Fruit fly (Drosophila melanogaster) whole organism, embryonic: ENCODE results near the gene mahe.

Experiments
- B-H2 ChIP-seq: fragments of 200-800 bp; sonication (Bioruptor generic); optimal IDR thresholded peaks from 2 replicates; lab custom pipeline; 2018; ENCODE audit warnings: missing biosample characterization, mild to moderate bottlenecking, missing genetic modification characterization
- CG10543 ChIP-seq: fragments of 200-800 bp; sonication (Bioruptor generic); optimal IDR thresholded peaks from 3 replicates; lab custom pipeline; 2017; ENCODE audit warnings: missing biosample characterization, mild to moderate bottlenecking, missing genetic modification characterization, moderate library complexity
- CG11085 ChIP-seq: fragments of 200-800 bp; sonication (Bioruptor generic); IDR thresholded peaks from 2 replicates; pipeline ENCODE4 v1.3.6; 2022; ENCODE audit warnings: missing biosample characterization, missing genetic modification characterization
- CG11093 ChIP-seq: fragments of 200-800 bp; sonication (Bioruptor generic); IDR thresholded peaks from 3 replicates; pipeline ENCODE4 v1.3.6; 2022; ENCODE audit warnings: missing biosample characterization, missing genetic modification characterization
- CG11398 ChIP-seq: fragments of 200-800 bp; sonication (Bioruptor generic); optimal IDR thresholded peaks from 2 replicates; lab custom pipeline; 2016; ENCODE audit warnings: missing biosample characterization, missing genetic modification characterization
- CG11504 ChIP-seq: fragments of 200-800 bp; sonication (Bioruptor generic); optimal IDR thresholded peaks from 3 replicates; lab custom pipeline; 2019; ENCODE audit warnings: missing biosample characterization, mild to moderate bottlenecking, missing genetic modification characterization, moderate library complexity
- CG12236 ChIP-seq: fragments of 200-800 bp; sonication (Bioruptor generic); optimal IDR thresholded peaks from 2 replicates; lab custom pipeline; 2016; ENCODE audit warnings: missing biosample characterization, missing genetic modification characterization
- CG15479 ChIP-seq: fragments of 200-800 bp; sonication (Bioruptor generic); optimal IDR thresholded peaks from 3 replicates; lab custom pipeline; 2019; ENCODE audit warnings: missing biosample characterization, mild to moderate bottlenecking, missing genetic modification characterization, moderate library complexity
- CG15514 ChIP-seq: fragments of 200-800 bp; sonication (Bioruptor generic); optimal IDR thresholded peaks from 3 replicates; lab custom pipeline; 2017; ENCODE audit warnings: missing biosample characterization, missing genetic modification characterization, mild to moderate bottlenecking, moderate library complexity, missing genetic modification reagents
- CG15601 ChIP-seq: fragments of 200-800 bp; sonication (Bioruptor generic); optimal IDR thresholded peaks from 3 replicates; lab custom pipeline; 2019; ENCODE audit warnings: missing biosample characterization, mild to moderate bottlenecking, missing genetic modification characterization, moderate library complexity
- CG16863 ChIP-seq: fragments of 200-800 bp; sonication (Bioruptor generic); optimal IDR thresholded peaks from 3 replicates; lab custom pipeline; 2016; ENCODE audit warnings: missing biosample characterization, missing genetic modification characterization
- CG18011 ChIP-seq: fragments of 200-800 bp; sonication (Bioruptor generic); optimal IDR thresholded peaks from 2 replicates; lab custom pipeline; 2017; ENCODE audit warnings: missing biosample characterization, missing genetic modification characterization, mild to moderate bottlenecking, moderate library complexity, missing genotype
- CG1832 ChIP-seq: fragments of 200-800 bp; sonication (Bioruptor generic); optimal IDR thresholded peaks from 2 replicates; lab custom pipeline; 2017; ENCODE audit warnings: missing biosample characterization, mild to moderate bottlenecking, missing genetic modification characterization, inconsistent platforms
- CG2875 ChIP-seq: fragments of 200-800 bp; sonication (Bioruptor generic); optimal IDR thresholded peaks from 2 replicates; lab custom pipeline; 2017; ENCODE audit warnings: missing biosample characterization, mild to moderate bottlenecking, missing genetic modification characterization, missing genetic modification reagents
- CG6813 ChIP-seq: fragments of 200-800 bp; sonication (Bioruptor generic); optimal IDR thresholded peaks from 2 replicates; lab custom pipeline; 2017; ENCODE audit warnings: missing biosample characterization, missing genetic modification characterization, mild to moderate bottlenecking, moderate library complexity, missing genetic modification reagents
- CG7271 ChIP-seq: fragments of 200-800 bp; sonication (Bioruptor generic); optimal IDR thresholded peaks from 2 replicates; lab custom pipeline; 2018; ENCODE audit warnings: missing biosample characterization, mild to moderate bottlenecking, missing genetic modification characterization, moderate library complexity
- CG9797 ChIP-seq: fragments of 200-800 bp; sonication (Bioruptor generic); optimal IDR thresholded peaks from 3 replicates; lab custom pipeline; 2018; ENCODE audit warnings: missing biosample characterization, mild to moderate bottlenecking, missing genetic modification characterization
- CHES-1-like ChIP-seq: fragments of 200-800 bp; sonication (Bioruptor generic); optimal IDR thresholded peaks from 2 replicates; lab custom pipeline; 2016; ENCODE audit warnings: missing biosample characterization, missing genetic modification characterization
- Chrac-16 ChIP-seq: fragments of 200-800 bp; sonication (Bioruptor generic); optimal IDR thresholded peaks from 3 replicates; lab custom pipeline; 2016; ENCODE audit warnings: missing biosample characterization, missing genetic modification characterization
- Dad ChIP-seq: fragments of 200-800 bp; sonication (Bioruptor generic); optimal IDR thresholded peaks from 3 replicates; lab custom pipeline; 2016; ENCODE audit warnings: missing biosample characterization, missing genetic modification characterization
- Ets97D ChIP-seq: fragments of 200-800 bp; sonication (Bioruptor generic); optimal IDR thresholded peaks from 3 replicates; lab custom pipeline; 2016; ENCODE audit warnings: missing biosample characterization, missing genetic modification characterization
- Fer3 ChIP-seq: fragments of 200-800 bp; sonication (Bioruptor generic); optimal IDR thresholded peaks from 2 replicates; lab custom pipeline; 2018; ENCODE audit warnings: missing biosample characterization, mild to moderate bottlenecking, missing genetic modification characterization, moderate library complexity
- HLH3B ChIP-seq: fragments of 200-800 bp; sonication (Bioruptor generic); IDR thresholded peaks from 2 replicates; pipeline ENCODE4 v1.3.6; 2022; ENCODE audit warnings: missing biosample characterization, missing genetic modification characterization
- Hey ChIP-seq: fragments of 200-800 bp; sonication (Bioruptor generic); optimal IDR thresholded peaks from 3 replicates; lab custom pipeline; 2018; ENCODE audit warnings: missing biosample characterization, mild to moderate bottlenecking, missing genetic modification characterization
- PHDP ChIP-seq: fragments of 200-800 bp; sonication (Bioruptor generic); optimal IDR thresholded peaks from 3 replicates; lab custom pipeline; 2018; ENCODE audit warnings: missing biosample characterization, mild to moderate bottlenecking, missing genetic modification characterization, moderate library complexity
- Six4 ChIP-seq: fragments of 200-800 bp; sonication (Bioruptor generic); optimal IDR thresholded peaks from 2 replicates; lab custom pipeline; 2016; ENCODE audit warnings: missing biosample characterization, missing genetic modification characterization
- Trl ChIP-seq, 3 experiments: fragments of >200 bp in 2 of 3; fragments of 200-800 bp in 1 of 3; sonication (Bioruptor generic) in 1 of 3; optimal IDR thresholded peaks; 2 replicates in 1 of 3; 3 replicates in 2 of 3; lab custom pipeline; 2016 to 2017; ENCODE audit warnings: missing biosample characterization in 1 of 3, missing genetic modification characterization in 1 of 3
- YL-1 ChIP-seq: fragments of 200-800 bp; sonication (Bioruptor generic); optimal IDR thresholded peaks from 3 replicates; lab custom pipeline; 2017; ENCODE audit warnings: missing biosample characterization, mild to moderate bottlenecking, missing genetic modification characterization
- ab ChIP-seq: fragments of 200-800 bp; sonication (Bioruptor generic); optimal IDR thresholded peaks from 2 replicates; lab custom pipeline; 2016; ENCODE audit warnings: missing biosample characterization, missing genetic modification characterization
- ap ChIP-seq: fragments of 200-800 bp; sonication (Bioruptor generic); IDR thresholded peaks from 2 replicates; pipeline ENCODE4 v1.3.6; 2022; ENCODE audit warnings: missing biosample characterization, missing genetic modification characterization
- bsh ChIP-seq, 2 experiments: fragments of 200-800 bp; sonication (Bioruptor generic); optimal IDR thresholded peaks; 2 replicates each; lab custom pipeline; 2017 to 2018; ENCODE audit warnings: mild to moderate bottlenecking in 2 of 2, missing biosample characterization in 2 of 2, missing genetic modification characterization in 2 of 2, moderate library complexity in 1 of 2
- btn ChIP-seq: fragments of 200-800 bp; sonication (Bioruptor generic); optimal IDR thresholded peaks from 2 replicates; lab custom pipeline; 2016; ENCODE audit warnings: missing biosample characterization, missing genetic modification characterization
- cas ChIP-seq: fragments of 200-800 bp; sonication (Bioruptor generic); IDR thresholded peaks from 2 replicates; pipeline ENCODE4 v1.3.6; 2022; ENCODE audit warnings: missing biosample characterization, missing genetic modification characterization
- chif ChIP-seq, 2 experiments: fragments of 200-800 bp; sonication (Bioruptor generic); optimal IDR thresholded peaks; 3 replicates each; lab custom pipeline; 2016; ENCODE audit warnings: missing biosample characterization in 2 of 2, missing genetic modification characterization in 2 of 2
- chm ChIP-seq: fragments of 200-800 bp; sonication (Bioruptor generic); IDR thresholded peaks from 2 replicates; pipeline ENCODE4 v1.3.6; 2022; ENCODE audit warnings: missing biosample characterization, missing genetic modification characterization
- corto ChIP-seq: fragments of 200-800 bp; sonication (Bioruptor generic); optimal IDR thresholded peaks from 2 replicates; lab custom pipeline; 2016; ENCODE audit warnings: missing biosample characterization, mild to moderate bottlenecking, missing genetic modification characterization, moderate library complexity
- danr ChIP-seq: fragments of 200-800 bp; sonication (Bioruptor generic); IDR thresholded peaks from 2 replicates; pipeline ENCODE4 v1.3.6; 2022; ENCODE audit warnings: missing biosample characterization, missing genetic modification characterization
- ems ChIP-seq: fragments of 200-800 bp; sonication (Bioruptor generic); optimal IDR thresholded peaks from 3 replicates; lab custom pipeline; 2016; ENCODE audit warnings: missing biosample characterization, missing genetic modification characterization
- grau ChIP-seq: fragments of 200-800 bp; optimal IDR thresholded peaks from 3 replicates; lab custom pipeline; 2019; ENCODE audit warnings: missing biosample characterization, mild to moderate bottlenecking, missing genetic modification characterization, moderate library complexity
- inv ChIP-seq: fragments of 200-800 bp; sonication (Bioruptor generic); IDR thresholded peaks from 2 replicates; pipeline ENCODE4 v1.3.6; 2022; ENCODE audit warnings: missing biosample characterization, missing genetic modification characterization; ENCODE audit not compliant: partially characterized antibody
- kah ChIP-seq: fragments of 200-800 bp; sonication (Bioruptor generic); optimal IDR thresholded peaks from 2 replicates; lab custom pipeline; 2018; ENCODE audit warnings: missing biosample characterization, mild to moderate bottlenecking, missing genetic modification characterization
- nerfin-1 ChIP-seq: fragments of 200-800 bp; sonication (Bioruptor generic); optimal IDR thresholded peaks from 3 replicates; lab custom pipeline; 2019; ENCODE audit warnings: missing biosample characterization, mild to moderate bottlenecking, missing genetic modification characterization, moderate library complexity
- org-1 ChIP-seq: fragments of 200-800 bp; sonication (Bioruptor generic); optimal IDR thresholded peaks from 2 replicates; lab custom pipeline; 2017; ENCODE audit warnings: missing biosample characterization, missing genetic modification characterization
- run ChIP-seq: fragments of 200-800 bp; sonication (Bioruptor generic); optimal IDR thresholded peaks from 3 replicates; lab custom pipeline; 2018; ENCODE audit warnings: missing biosample characterization, mild to moderate bottlenecking, missing genetic modification characterization
- sqz ChIP-seq: fragments of 200-800 bp; sonication (Bioruptor generic); optimal IDR thresholded peaks from 3 replicates; lab custom pipeline; 2018; ENCODE audit warnings: missing biosample characterization, mild to moderate bottlenecking, missing genetic modification characterization
- sr ChIP-seq: fragments of 200-800 bp; sonication (Bioruptor generic); IDR thresholded peaks from 3 replicates; pipeline ENCODE4 v1.3.6; 2022; ENCODE audit warnings: missing biosample characterization, missing genetic modification characterization
- twi ChIP-seq: fragments of 200-800 bp; optimal IDR thresholded peaks from 2 replicates; lab custom pipeline; 2019; ENCODE audit warnings: missing biosample characterization, mild to moderate bottlenecking, missing genetic modification characterization, moderate library complexity
- vnd ChIP-seq: fragments of 200-800 bp; sonication (Bioruptor generic); IDR thresholded peaks from 3 replicates; pipeline ENCODE4 v1.3.6; 2022; ENCODE audit warnings: missing biosample characterization, missing genetic modification characterization; ENCODE audit not compliant: partially characterized antibody
- wdn ChIP-seq: fragments of 200-800 bp; sonication (Bioruptor generic); IDR thresholded peaks from 2 replicates; pipeline ENCODE4 v1.3.6; 2022; ENCODE audit warnings: missing biosample characterization, missing genetic modification characterization
- z ChIP-seq: fragments of 200-800 bp; sonication (Bioruptor generic); IDR thresholded peaks from 3 replicates; pipeline ENCODE4 v1.3.6; 2022; ENCODE audit warnings: missing biosample characterization, missing genetic modification characterization
- zfh1 ChIP-seq: fragments of 200-800 bp; sonication (Bioruptor generic); IDR thresholded peaks from 3 replicates; pipeline ENCODE4 v1.3.6; 2022; ENCODE audit warnings: missing biosample characterization, missing genetic modification characterization

mahe gene

DNA sequence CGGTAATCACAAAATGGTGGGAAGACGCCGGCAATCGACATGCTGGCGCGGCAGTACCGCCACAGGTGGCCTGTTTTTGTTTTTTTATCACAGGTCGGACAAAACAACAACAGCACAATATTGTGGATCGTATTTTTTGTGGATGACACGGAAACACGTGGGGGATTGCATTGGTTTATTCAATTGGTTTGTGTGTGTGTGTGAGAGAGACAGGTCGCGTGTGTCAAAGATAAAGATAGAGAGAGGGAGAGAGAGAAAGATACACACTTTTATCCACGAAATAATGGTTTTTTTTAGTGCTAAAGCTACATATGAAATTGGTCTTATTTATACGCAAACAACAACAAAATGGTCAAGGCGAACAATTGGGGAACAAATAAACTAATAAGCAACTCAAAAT is 27.8 kb upstream of the mahe start (continued):
- TF ChIP-seq CG10543 (GFP tag; lab: Kevin White, UChicago) (no peak), CG11398 (GFP tag; lab: Kevin White, UChicago) (no peak), CG7271 (tag; lab: Kevin White, UChicago) (no peak), CG16863 (GFP tag; lab: Kevin White, UChicago) (no peak), ab (GFP tag; lab: Kevin White, UChicago) (no peak), CG12236 (GFP tag; lab: Kevin White, UChicago) (no peak), sqz (GFP tag; lab: Kevin White, UChicago) (peak; percentile 85), CG11085 (GFP tag; lab: Robert Waterston, UW) (no peak), HLH3B (GFP tag; lab: Robert Waterston, UW) (no peak), CG6813 (GFP tag; lab: Kevin White, UChicago) (no peak), CHES-1-like (GFP tag; lab: Kevin White, UChicago) (no peak), CG18011 (no peak), wdn (GFP tag; lab: Robert Waterston, UW) (no peak), sr (GFP tag; lab: Robert Waterston, UW) (no peak), chif (GFP tag; optimal IDR thresholded peaks at IDR 0.05; lab: Kevin White, UChicago) (no peak), zfh1 (GFP tag; lab: Robert Waterston, UW) (no peak), grau (tag; lab: Kevin White, UChicago) (no peak), PHDP (tag; lab: Kevin White, UChicago) (no peak), CG1832 (GFP tag; lab: Kevin White, UChicago) (peak; percentile 33), CG15514 (GFP tag; lab: Kevin White, UChicago) (no peak), CG15601 (tag; lab: Kevin White, UChicago) (no peak), Trl (optimal IDR thresholded peaks at IDR 0.05; lab: Kevin White, UChicago) (peak; percentile 35 to 50), Trl (GFP tag; optimal IDR thresholded peaks at IDR 0.05; lab: Kevin White, UChicago) (no peak), bsh (GFP tag; optimal IDR thresholded peaks at IDR 0.05; lab: Kevin White, UChicago) (peak in 1 of 2 experiments; percentile 8), CG9797 (GFP tag; lab: Kevin White, UChicago) (no peak), run (no peak), corto (GFP tag; lab: Kevin White, UChicago) (no peak), cas (GFP tag; lab: Robert Waterston, UW) (no peak), Six4 (no peak), CG11093 (GFP tag; lab: Robert Waterston, UW) (no peak), Fer3 (tag; lab: Kevin White, UChicago) (no peak), CG11504 (no peak), inv (GFP tag; lab: Robert Waterston, UW) (no peak), org-1 (no peak), z (no peak), Hey (no peak), btn (GFP tag; lab: Kevin White, UChicago) (no peak), Dad (GFP tag; lab: Kevin White, UChicago) (no peak), CG2875 (GFP tag; lab: Kevin White, UChicago) (no peak), nerfin-1 (tag; lab: Kevin White, UChicago) (peak; percentile 74), CG15479 (peak; percentile 41), YL-1 (peak; percentile 2), vnd (GFP tag; lab: Robert Waterston, UW) (no peak), ems (no peak), Ets97D (GFP tag; lab: Kevin White, UChicago) (no peak), Chrac-16 (GFP tag; lab: Kevin White, UChicago) (no peak), ap (GFP tag; lab: Robert Waterston, UW) (no peak), danr (GFP tag; lab: Robert Waterston, UW) (no peak), chm (GFP tag; lab: Robert Waterston, UW) (peak; percentile 46; the same call in 1 of the 2 replicates), twi (tag; lab: Kevin White, UChicago) (no peak), B-H2 (GFP tag; lab: Kevin White, UChicago) (no peak), kah (GFP tag; lab: Kevin White, UChicago) (peak; percentile 98)
